Fruit fly (Drosophila melanogaster): Measurements from ENCODE around the gene Ca-alpha1T.

Gene Ca-alpha1T

DNA sequence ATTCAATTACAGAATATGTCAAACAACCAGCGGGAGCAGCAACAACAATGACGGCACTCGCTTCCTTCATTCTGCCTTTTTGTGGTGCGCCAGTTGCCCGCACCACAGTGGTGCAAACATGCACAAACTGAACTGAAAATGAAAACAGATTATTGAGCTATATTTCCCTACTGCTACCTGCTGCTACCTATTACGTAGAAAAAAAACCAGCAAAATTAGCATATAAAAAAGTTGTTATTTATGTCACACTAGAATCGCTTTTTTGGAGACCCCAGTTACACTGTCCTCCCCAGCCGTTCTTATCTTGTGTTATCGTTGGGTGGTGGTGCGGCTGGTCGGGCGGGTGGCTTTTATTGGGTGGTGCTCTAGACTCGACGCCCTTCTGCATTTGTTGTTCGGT is 94.7 kb downstream of the Ca-alpha1T start:
- TF ChIP-seq CG6792 (GFP tag; optimal IDR thresholded peaks at IDR 0.05) (peak; percentile 66), Hr4 (GFP tag; optimal IDR thresholded peaks at IDR 0.05) (peak; percentile 47), svp (GFP tag) (peak; percentile 90), dsx (GFP tag; optimal IDR thresholded peaks at IDR 0.05; ENCODE audit: poor library complexity, severe bottlenecking) (peak; percentile 43), spab (GFP tag; optimal IDR thresholded peaks at IDR 0.05) (peak; percentile 45), esn (GFP tag; optimal IDR thresholded peaks at IDR 0.05) (no peak), Sox15 (GFP tag; optimal IDR thresholded peaks at IDR 0.05) (peak; percentile 52), CG8632 (GFP tag; optimal IDR thresholded peaks at IDR 0.05) (peak; percentile 48), vri (GFP tag; optimal IDR thresholded peaks at IDR 0.05) (peak; percentile 54), CG11762 (GFP tag; optimal IDR thresholded peaks at IDR 0.05; ENCODE audit: insufficient read depth) (peak; percentile 9), CG7368 (GFP tag; optimal IDR thresholded peaks at IDR 0.05) (peak; percentile 51), salr (GFP tag; optimal IDR thresholded peaks at IDR 0.05) (no peak), CG15336 (GFP tag; IDR thresholded peaks at IDR 0.05) (peak; percentile 53; the same call in 1 of the 2 replicates), CG8119 (GFP tag; IDR thresholded peaks at IDR 0.05) (peak; percentile 57; the same call in 2 of the 3 replicates), Lpt (GFP tag; optimal IDR thresholded peaks at IDR 0.05) (no peak), acj6 (GFP tag; optimal IDR thresholded peaks at IDR 0.05) (peak; percentile 64), topi (GFP tag; optimal IDR thresholded peaks at IDR 0.05) (peak; percentile 74), CG6808 (GFP tag; optimal IDR thresholded peaks at IDR 0.05) (peak; percentile 16), CG8319 (GFP tag; optimal IDR thresholded peaks at IDR 0.05) (peak; percentile 48), Eip75B (GFP tag; optimal IDR thresholded peaks at IDR 0.05) (peak; percentile 58), Eip78C (GFP tag) (peak; percentile 89), fd85E (GFP tag; optimal IDR thresholded peaks at IDR 0.05) (no peak), Gug (GFP tag; IDR thresholded peaks at IDR 0.05) (peak; percentile 44; the same call in 1 of the 2 replicates), Sox14 (GFP tag; optimal IDR thresholded peaks at IDR 0.05) (peak; percentile 72), CG16779 (tag; optimal IDR thresholded peaks at IDR 0.05) (no peak), CG6163 (GFP tag; IDR thresholded peaks at IDR 0.05) (peak; percentile 78), Sox102F (GFP tag; optimal IDR thresholded peaks at IDR 0.05) (peak; percentile 67), CG32006 (GFP tag; optimal IDR thresholded peaks at IDR 0.05) (peak; percentile 57), CG34406 (GFP tag; optimal IDR thresholded peaks at IDR 0.05) (peak; percentile 47), Met (GFP tag; optimal IDR thresholded peaks at IDR 0.05) (peak; percentile 76), achi (GFP tag; optimal IDR thresholded peaks at IDR 0.05) (peak; percentile 64), fd59A (GFP tag; optimal IDR thresholded peaks at IDR 0.05) (peak; percentile 57), Ets96B (tag; optimal IDR thresholded peaks at IDR 0.05) (peak; percentile 49), CG31627 (GFP tag; optimal IDR thresholded peaks at IDR 0.05) (peak; percentile 70), Hr39 (GFP tag; optimal IDR thresholded peaks at IDR 0.05) (peak; percentile 78), Smox (GFP tag; optimal IDR thresholded peaks at IDR 0.05) (peak; percentile 64), ss (GFP tag; optimal IDR thresholded peaks at IDR 0.05) (peak in 1 of 2 experiments; percentile 25), CG9139 (GFP tag; optimal IDR thresholded peaks at IDR 0.05) (peak; percentile 6), Hr38 (GFP tag; optimal IDR thresholded peaks at IDR 0.05) (no peak), CG4318 (GFP tag; optimal IDR thresholded peaks at IDR 0.05) (peak; percentile 11), eg (GFP tag; IDR thresholded peaks at IDR 0.05) (peak; percentile 78), CG3919 (GFP tag; optimal IDR thresholded peaks at IDR 0.05) (peak; percentile 73), CG6854 (GFP tag; optimal IDR thresholded peaks at IDR 0.05) (no peak), Eip93F (GFP tag; optimal IDR thresholded peaks at IDR 0.05) (no peak), dac (GFP tag; optimal IDR thresholded peaks at IDR 0.05) (no peak), Ets21C (GFP tag; optimal IDR thresholded peaks at IDR 0.05) (peak; percentile 68), cyc (GFP tag; optimal IDR thresholded peaks at IDR 0.05) (peak; percentile 73), CG6276 (GFP tag; optimal IDR thresholded peaks at IDR 0.05) (peak; percentile 20), CG10631 (GFP tag; optimal IDR thresholded peaks at IDR 0.05) (peak; percentile 46), pdm3 (GFP tag; optimal IDR thresholded peaks at IDR 0.05) (peak; percentile 68), fkh (GFP tag; optimal IDR thresholded peaks at IDR 0.05) (no peak), CG11902 (GFP tag; optimal IDR thresholded peaks at IDR 0.05) (peak; percentile 55)
